Worm (Caenorhabditis elegans): ENCODE measurements around the gene str-180.

The str-180 gene

ce11 chrV:6658765-6659164 lies 9.9 kb downstream of the str-180 start:
- no peak for TF ChIP-seq egl-5 (tag; optimal IDR thresholded peaks at IDR 0.05)
- peak; percentile 5 for TF ChIP-seq tbx-2 (tag; optimal IDR thresholded peaks at IDR 0.05)
- TF ChIP-seq nhr-12 (tag; optimal IDR thresholded peaks at IDR 0.05): no peak
- TF ChIP-seq sea-2 (GFP tag; optimal IDR thresholded peaks at IDR 0.05): no peak
- no peak for TF ChIP-seq ceh-28 (tag; optimal IDR thresholded peaks at IDR 0.05)
- peak; percentile 83 for TF ChIP-seq hmg-11 (tag; optimal IDR thresholded peaks at IDR 0.05)
- TF ChIP-seq elt-2 (tag; optimal IDR thresholded peaks at IDR 0.05): no peak
- no peak for TF ChIP-seq fkh-2 (tag; optimal IDR thresholded peaks at IDR 0.05)
- TF ChIP-seq ceh-82 (tag; optimal IDR thresholded peaks at IDR 0.05): peak; percentile 85
- TF ChIP-seq nfya-1 (tag; optimal IDR thresholded peaks at IDR 0.05; ENCODE audit: insufficient read depth): peak; percentile 57
- no peak for TF ChIP-seq ama-1 (optimal IDR thresholded peaks at IDR 0.05)
- no peak for TF ChIP-seq nhr-77 (tag; optimal IDR thresholded peaks at IDR 0.05)
- TF ChIP-seq elt-3 (tag; optimal IDR thresholded peaks at IDR 0.05): no peak
- no peak for TF ChIP-seq nhr-237 (tag; optimal IDR thresholded peaks at IDR 0.05)
- no peak for TF ChIP-seq R02D3.7 (tag; optimal IDR thresholded peaks at IDR 0.05)
- TF ChIP-seq unc-62 (GFP tag; optimal IDR thresholded peaks at IDR 0.05): peak; percentile 9
- TF ChIP-seq lin-15B (tag; optimal IDR thresholded peaks at IDR 0.05): peak; percentile 52
- no peak for TF ChIP-seq mml-1 (tag; optimal IDR thresholded peaks at IDR 0.05)
- peak; percentile 86 for TF ChIP-seq lin-39 (tag; optimal IDR thresholded peaks at IDR 0.05)
- no peak for TF ChIP-seq elt-1 (tag; optimal IDR thresholded peaks at IDR 0.05)
- no peak for TF ChIP-seq skn-1 (tag; optimal IDR thresholded peaks at IDR 0.05)
- no peak for TF ChIP-seq nhr-67 (tag; optimal IDR thresholded peaks at IDR 0.05)
- no peak for TF ChIP-seq nhr-25 (tag; optimal IDR thresholded peaks at IDR 0.05)
- peak; percentile 81 for TF ChIP-seq snpc-4 (tag; optimal IDR thresholded peaks at IDR 0.05)
- TF ChIP-seq mdl-1 (tag; optimal IDR thresholded peaks at IDR 0.05): no peak
- TF ChIP-seq ztf-11 (tag; optimal IDR thresholded peaks at IDR 0.05): no peak
- no peak for TF ChIP-seq daf-12 (tag; optimal IDR thresholded peaks at IDR 0.05)
- TF ChIP-seq ztf-4 (tag; optimal IDR thresholded peaks at IDR 0.05): no peak
- no peak for TF ChIP-seq ZK546.5 (tag; optimal IDR thresholded peaks at IDR 0.05)
- TF ChIP-seq jun-1 (tag; optimal IDR thresholded peaks at IDR 0.05): no peak
- no peak for TF ChIP-seq unc-39 (tag; optimal IDR thresholded peaks at IDR 0.05)
- TF ChIP-seq zag-1 (tag; optimal IDR thresholded peaks at IDR 0.05): no peak
- TF ChIP-seq fkh-10 (GFP tag; optimal IDR thresholded peaks at IDR 0.05): no peak
- no peak for TF ChIP-seq nhr-11 (tag; optimal IDR thresholded peaks at IDR 0.05)
- TF ChIP-seq nhr-43 (tag; optimal IDR thresholded peaks at IDR 0.05; ENCODE audit: poor library complexity, severe bottlenecking): no peak

ce11 chrV:6657532-6658259 lies 10.9 kb downstream of the str-180 start:
- TF ChIP-seq fkh-10 (GFP tag; optimal IDR thresholded peaks at IDR 0.05) (no peak), unc-39 (tag; optimal IDR thresholded peaks at IDR 0.05) (no peak), nhr-25 (tag; optimal IDR thresholded peaks at IDR 0.05) (no peak), nhr-77 (tag; optimal IDR thresholded peaks at IDR 0.05) (no peak), elt-2 (tag; optimal IDR thresholded peaks at IDR 0.05) (peak; percentile 12), jun-1 (tag; optimal IDR thresholded peaks at IDR 0.05) (no peak), R02D3.7 (tag; optimal IDR thresholded peaks at IDR 0.05) (no peak), nhr-23 (tag; optimal IDR thresholded peaks at IDR 0.05) (no peak), ceh-28 (tag; optimal IDR thresholded peaks at IDR 0.05) (peak; percentile 7), pha-4 (tag; optimal IDR thresholded peaks at IDR 0.05) (peak; percentile 59)

- TF ChIP-seq nhr-23 (tag; optimal IDR thresholded peaks at IDR 0.05): peak; percentile 97
- no peak for TF ChIP-seq egl-27 (tag; optimal IDR thresholded peaks at IDR 0.05)
- peak; percentile 69 for TF ChIP-seq pha-4 (tag; optimal IDR thresholded peaks at IDR 0.05)
- peak; percentile 35 for TF ChIP-seq skn-1 (tag; optimal IDR thresholded peaks at IDR 0.05)
- peak; percentile 34 for TF ChIP-seq lin-15B (tag; optimal IDR thresholded peaks at IDR 0.05)
- peak; percentile 42 for TF ChIP-seq jun-1 (tag; optimal IDR thresholded peaks at IDR 0.05)
- no peak for TF ChIP-seq mdl-1 (tag; optimal IDR thresholded peaks at IDR 0.05)
- peak; percentile 68 for TF ChIP-seq nfya-1 (tag; optimal IDR thresholded peaks at IDR 0.05; ENCODE audit: insufficient read depth)
- TF ChIP-seq ceh-28 (tag; optimal IDR thresholded peaks at IDR 0.05): peak; percentile 95
- TF ChIP-seq lin-39 (tag; optimal IDR thresholded peaks at IDR 0.05): peak; percentile 29
- TF ChIP-seq nhr-43 (tag; optimal IDR thresholded peaks at IDR 0.05; ENCODE audit: poor library complexity, severe bottlenecking): peak; percentile 13
- peak; percentile 12 for TF ChIP-seq ztf-4 (tag; optimal IDR thresholded peaks at IDR 0.05)
- no peak for TF ChIP-seq ceh-9 (tag; optimal IDR thresholded peaks at IDR 0.05)
- TF ChIP-seq nhr-11 (tag; optimal IDR thresholded peaks at IDR 0.05): no peak
- TF ChIP-seq unc-62 (GFP tag; optimal IDR thresholded peaks at IDR 0.05): no peak
- no peak for TF ChIP-seq daf-12 (tag; optimal IDR thresholded peaks at IDR 0.05)
- peak; percentile 23 for TF ChIP-seq elt-2 (tag; optimal IDR thresholded peaks at IDR 0.05)
- TF ChIP-seq nhr-28 (tag; optimal IDR thresholded peaks at IDR 0.05): no peak
- peak; percentile 54 for TF ChIP-seq pqm-1 (tag; optimal IDR thresholded peaks at IDR 0.05)
- TF ChIP-seq unc-39 (tag; optimal IDR thresholded peaks at IDR 0.05): no peak
- no peak for TF ChIP-seq ZK546.5 (tag; optimal IDR thresholded peaks at IDR 0.05)
- TF ChIP-seq nhr-67 (tag; optimal IDR thresholded peaks at IDR 0.05): no peak
- no peak for TF ChIP-seq fkh-2 (tag; optimal IDR thresholded peaks at IDR 0.05)
- TF ChIP-seq hmg-11 (tag; optimal IDR thresholded peaks at IDR 0.05): no peak
- TF ChIP-seq lsy-12 (tag; optimal IDR thresholded peaks at IDR 0.05): peak; percentile 34
- TF ChIP-seq snpc-4 (tag; optimal IDR thresholded peaks at IDR 0.05): peak; percentile 6
- no peak for TF ChIP-seq aly-2 (tag; optimal IDR thresholded peaks at IDR 0.05)
- TF ChIP-seq egl-5 (tag; optimal IDR thresholded peaks at IDR 0.05): peak; percentile 35
- peak; percentile 80 for TF ChIP-seq nhr-25 (tag; optimal IDR thresholded peaks at IDR 0.05)
- no peak for TF ChIP-seq zag-1 (tag; optimal IDR thresholded peaks at IDR 0.05)
- TF ChIP-seq nhr-12 (tag; optimal IDR thresholded peaks at IDR 0.05): no peak
- TF ChIP-seq elt-3 (tag; optimal IDR thresholded peaks at IDR 0.05): no peak
- TF ChIP-seq fkh-10 (GFP tag; optimal IDR thresholded peaks at IDR 0.05): no peak
Observed at ce11 chrV:6656451-6657115, 12.1 kb downstream of the str-180 start, which contains the start of gene snb-1. Gene snb-1, minus strand, starts transcription at chrV:6656501.

Data from whole organism, L3 larva.